Worm (Caenorhabditis elegans): ENCODE measurements around the gene del-9.

Gene del-9

ce11 chrX:3650100-3650809 is 33.1 kb upstream of the del-9 start, which contains the start of the genes sax-1 and R11G1.2:
Gene sax-1, minus strand, starts transcription at chrX:3650150.
Gene R11G1.2, plus strand, starts transcription at chrX:3650614.
- TF ChIP-seq snpc-1.1 (tag; optimal IDR thresholded peaks at IDR 0.05; ENCODE audit: insufficient read depth) (no peak), let-607 (tag; optimal IDR thresholded peaks at IDR 0.05) (peak in 1 of 2 experiments; percentile 3), ztf-25 (GFP tag; IDR thresholded peaks at IDR 0.05) (no peak), lin-40 (tag; optimal IDR thresholded peaks at IDR 0.05) (peak; percentile 39), F10E7.11 (tag; optimal IDR thresholded peaks at IDR 0.05) (no peak), T07F8.4 (tag; optimal IDR thresholded peaks at IDR 0.05) (no peak), repo-1 (tag; optimal IDR thresholded peaks at IDR 0.05) (no peak), egl-18 (GFP tag; IDR thresholded peaks at IDR 0.05) (no peak), B0336.3 (GFP tag; IDR thresholded peaks at IDR 0.05) (no peak), dox-1 (GFP tag; IDR thresholded peaks at IDR 0.05) (0 out of 2 replicates have a peak, but pooled peaks have one; percentile 20), unc-62 (GFP tag; optimal IDR thresholded peaks at IDR 0.05) (no peak), nhr-80 (tag; optimal IDR thresholded peaks at IDR 0.05) (peak; percentile 42), ceh-40 (GFP tag; IDR thresholded peaks at IDR 0.05) (no peak), ceh-58 (GFP tag; IDR thresholded peaks at IDR 0.05) (no peak), Y79H2A.3 (GFP tag; conservative IDR thresholded peaks at IDR 0.05) (no peak)

ce11 chrX:3645924-3646323 is 28.8 kb upstream of the del-9 start:
- TF ChIP-seq K11D2.4 (GFP tag; IDR thresholded peaks at IDR 0.05) (0 out of 2 replicates have a peak, but pooled peaks have one; percentile 20), hsf-1 (GFP tag; IDR thresholded peaks at IDR 0.05) (0 out of 2 replicates have a peak, but pooled peaks have one; percentile 39), tbp1 (GFP tag; optimal IDR thresholded peaks at IDR 0.05) (no peak)

ce11 chrX:3644796-3645195 is 27.7 kb upstream of the del-9 start, which contains the start of gene tmem-24:
Gene tmem-24, minus strand, starts transcription at chrX:3644896.
- no peak for TF ChIP-seq F23B12.7 (tag; optimal IDR thresholded peaks at IDR 0.05; ENCODE audit: insufficient read depth)
- no peak for TF ChIP-seq mel-28 (tag; optimal IDR thresholded peaks at IDR 0.05; ENCODE audit: borderline replicate concordance)
- TF ChIP-seq B0336.3 (GFP tag; IDR thresholded peaks at IDR 0.05) = no peak
- TF ChIP-seq pbrm-1 (GFP tag; IDR thresholded peaks at IDR 0.05) = no peak
- no peak for TF ChIP-seq nhr-90 (tag; optimal IDR thresholded peaks at IDR 0.05)
- TF ChIP-seq ceh-91 (GFP tag; IDR thresholded peaks at IDR 0.05) = no peak
- TF ChIP-seq K12H6.12 (tag; optimal IDR thresholded peaks at IDR 0.05) = no peak
- TF ChIP-seq pha-4 (tag; optimal IDR thresholded peaks at IDR 0.05) = no peak

- TF ChIP-seq F39B2.1 (GFP tag; IDR thresholded peaks at IDR 0.05) (no peak), nfyb-1 (GFP tag; IDR thresholded peaks at IDR 0.05) (0 out of 2 replicates have a peak, but pooled peaks have one; percentile 19)
Observed at ce11 chrX:3634782-3635181, 17.7 kb upstream of the del-9 start.

ce11 chrX:3633654-3634053 is 16.5 kb upstream of the del-9 start, which contains the start of gene gst-11:
Gene gst-11, minus strand, starts transcription at chrX:3633754.
- no peak for TF ChIP-seq lsy-27 (tag; optimal IDR thresholded peaks at IDR 0.05; ENCODE audit: borderline replicate concordance, insufficient read depth)
- no peak for TF ChIP-seq hlh-26 (GFP tag; conservative IDR thresholded peaks at IDR 0.05)
- TF ChIP-seq zim-3 (tag; optimal IDR thresholded peaks at IDR 0.05) = no peak
- TF ChIP-seq F23B12.7 (tag; optimal IDR thresholded peaks at IDR 0.05; ENCODE audit: insufficient read depth) = no peak
- no peak for TF ChIP-seq B0336.3 (GFP tag; IDR thresholded peaks at IDR 0.05)
- no peak for TF ChIP-seq let-526 (GFP tag; IDR thresholded peaks at IDR 0.05)
- TF ChIP-seq ZK185.1 (tag; optimal IDR thresholded peaks at IDR 0.05; ENCODE audit: poor library complexity, severe bottlenecking) = no peak
- no peak for TF ChIP-seq K11D2.4 (GFP tag; IDR thresholded peaks at IDR 0.05)
- no peak for TF ChIP-seq F22D6.2 (tag; optimal IDR thresholded peaks at IDR 0.05)
- no peak for TF ChIP-seq ceh-27 (GFP tag; optimal IDR thresholded peaks at IDR 0.05)
- no peak for TF ChIP-seq somi-1 (GFP tag; optimal IDR thresholded peaks at IDR 0.05)
- TF ChIP-seq repo-1 (tag; optimal IDR thresholded peaks at IDR 0.05) = no peak
- no peak for TF ChIP-seq T26A5.8 (tag; optimal IDR thresholded peaks at IDR 0.05)
- no peak for TF ChIP-seq madf-6 (GFP tag; IDR thresholded peaks at IDR 0.05)
- TF ChIP-seq chd-7 (tag; optimal IDR thresholded peaks at IDR 0.05) = no peak

Measured in whole organism, young adult.